Fruit fly (Drosophila melanogaster) whole organism, embryonic: ENCODE results near the gene Snup.

Experiments
- Bgb ChIP-seq: fragments of 200-800 bp; sonication (Bioruptor generic); IDR thresholded peaks from 2 replicates; pipeline ENCODE4 v1.3.6; 2022; ENCODE audit warnings: missing biosample characterization, missing genetic modification characterization; ENCODE audit not compliant: partially characterized antibody
- C15 ChIP-seq: fragments of 200-800 bp; sonication (Bioruptor generic); IDR thresholded peaks from 3 replicates; pipeline ENCODE4 v1.3.6; 2022; ENCODE audit warnings: missing biosample characterization, missing genetic modification characterization
- CG11247 ChIP-seq: fragments of 200-800 bp; sonication (Bioruptor generic); IDR thresholded peaks from 2 replicates; pipeline ENCODE4 v1.3.6; 2022; ENCODE audit warnings: missing biosample characterization, missing genetic modification characterization
- CG11504 ChIP-seq: fragments of 200-800 bp; sonication (Bioruptor generic); optimal IDR thresholded peaks from 3 replicates; lab custom pipeline; 2019; ENCODE audit warnings: missing biosample characterization, mild to moderate bottlenecking, missing genetic modification characterization, moderate library complexity
- CG13296 ChIP-seq: fragments of 200-800 bp; sonication (Bioruptor generic); optimal IDR thresholded peaks from 3 replicates; lab custom pipeline; 2018; ENCODE audit warnings: missing biosample characterization, mild to moderate bottlenecking, missing genetic modification characterization
- CG1832 ChIP-seq: fragments of 200-800 bp; sonication (Bioruptor generic); optimal IDR thresholded peaks from 2 replicates; lab custom pipeline; 2017; ENCODE audit warnings: missing biosample characterization, mild to moderate bottlenecking, missing genetic modification characterization, inconsistent platforms
- CG31224 ChIP-seq: fragments of 200-800 bp; sonication (Bioruptor generic); IDR thresholded peaks from 2 replicates; pipeline ENCODE4 v1.3.6; 2022; ENCODE audit warnings: missing biosample characterization, missing genetic modification characterization
- CG32772 ChIP-seq: fragments of 200-800 bp; sonication (Bioruptor generic); IDR thresholded peaks from 2 replicates; pipeline ENCODE4 v1.3.6; 2022; ENCODE audit warnings: missing biosample characterization, missing genetic modification characterization
- CG3281 ChIP-seq: fragments of 200-800 bp; sonication (Bioruptor generic); optimal IDR thresholded peaks from 3 replicates; lab custom pipeline; 2017; ENCODE audit warnings: missing biosample characterization, mild to moderate bottlenecking, missing genetic modification characterization
- CG3407 ChIP-seq: fragments of 200-800 bp; sonication (Bioruptor generic); optimal IDR thresholded peaks from 2 replicates; lab custom pipeline; 2018; ENCODE audit warnings: missing biosample characterization, mild to moderate bottlenecking, missing genetic modification characterization
- CG4282 ChIP-seq: fragments of 200-800 bp; sonication (Bioruptor generic); optimal IDR thresholded peaks from 2 replicates; lab custom pipeline; 2016; ENCODE audit warnings: missing biosample characterization, missing genetic modification characterization
- CG43689 ChIP-seq: fragments of 200-800 bp; sonication (Bioruptor generic); IDR thresholded peaks from 2 replicates; pipeline ENCODE4 v1.3.6; 2022; ENCODE audit warnings: missing biosample characterization, missing genetic modification characterization
- CG6272 ChIP-seq: fragments of 200-800 bp; sonication (Bioruptor generic); IDR thresholded peaks from 2 replicates; pipeline ENCODE4 v1.3.6; 2022; ENCODE audit warnings: missing biosample characterization, missing genetic modification characterization
- CG7357 ChIP-seq: fragments of 200-800 bp; sonication (Bioruptor generic); IDR thresholded peaks from 3 replicates; pipeline ENCODE4 v1.3.6; 2022; ENCODE audit warnings: missing biosample characterization, missing genetic modification characterization
- CG7786 ChIP-seq: fragments of 200-800 bp; sonication (Bioruptor generic); optimal IDR thresholded peaks from 2 replicates; lab custom pipeline; 2016; ENCODE audit warnings: missing biosample characterization, missing genetic modification characterization
- CG8281 ChIP-seq: fragments of 200-800 bp; sonication (Bioruptor generic); optimal IDR thresholded peaks from 2 replicates; lab custom pipeline; 2018; ENCODE audit warnings: missing biosample characterization, mild to moderate bottlenecking, missing genetic modification characterization, moderate library complexity
- CG8478 ChIP-seq: fragments of >200 bp; optimal IDR thresholded peaks from 2 replicates; lab custom pipeline; 2018
- CG9797 ChIP-seq: fragments of 200-800 bp; sonication (Bioruptor generic); optimal IDR thresholded peaks from 3 replicates; lab custom pipeline; 2018; ENCODE audit warnings: missing biosample characterization, mild to moderate bottlenecking, missing genetic modification characterization
- CTCF ChIP-seq: fragments of 200-800 bp; sonication (Bioruptor generic); optimal IDR thresholded peaks from 2 replicates; lab custom pipeline; 2017; ENCODE audit warnings: missing biosample characterization, mild to moderate bottlenecking, missing genetic modification characterization, moderate library complexity
- Deaf1 ChIP-seq: fragments of 200-800 bp; optimal IDR thresholded peaks from 3 replicates; lab custom pipeline; 2019; ENCODE audit warnings: missing biosample characterization, mild to moderate bottlenecking, missing genetic modification characterization, moderate library complexity
- Dip3 ChIP-seq: fragments of 200-800 bp; sonication (Bioruptor generic); optimal IDR thresholded peaks from 3 replicates; lab custom pipeline; 2016; ENCODE audit warnings: missing biosample characterization, missing genetic modification characterization
- Ets65A ChIP-seq: fragments of 200-800 bp; sonication (Bioruptor generic); peaks from one replicate; lab custom pipeline; 2016; ENCODE audit warnings: missing biosample characterization, missing genetic modification characterization
- Fer2 ChIP-seq: fragments of 200-800 bp; sonication (Bioruptor generic); optimal IDR thresholded peaks from 2 replicates; lab custom pipeline; 2018; ENCODE audit warnings: missing biosample characterization, mild to moderate bottlenecking, missing genetic modification characterization, moderate library complexity
- Gug ChIP-seq: fragments of 200-800 bp; sonication (Bioruptor generic); IDR thresholded peaks from 4 replicates; pipeline ENCODE4 v1.3.6; 2022; ENCODE audit warnings: missing biosample characterization, missing genetic modification characterization
- HmgZ ChIP-seq: fragments of 200-800 bp; sonication (Bioruptor generic); optimal IDR thresholded peaks from 2 replicates; lab custom pipeline; 2018; ENCODE audit warnings: missing biosample characterization, mild to moderate bottlenecking, missing genetic modification characterization
- Hr39 ChIP-seq: fragments of >200 bp; optimal IDR thresholded peaks from 2 replicates; lab custom pipeline; 2017
- Lhr ChIP-seq: fragments of 200-800 bp; sonication (Bioruptor generic); optimal IDR thresholded peaks from 3 replicates; lab custom pipeline; 2017; ENCODE audit warnings: mild to moderate bottlenecking, missing biosample characterization, missing genetic modification reagents, missing genetic modification characterization
- MBD-R2 ChIP-seq: fragments of 200-800 bp; sonication (Bioruptor generic); IDR thresholded peaks from 2 replicates; pipeline ENCODE4 v1.3.6; 2022; ENCODE audit warnings: missing biosample characterization, missing genetic modification characterization
- NfI ChIP-seq: fragments of 200-800 bp; sonication (Bioruptor generic); optimal IDR thresholded peaks from 3 replicates; lab custom pipeline; 2018; ENCODE audit warnings: missing biosample characterization, mild to moderate bottlenecking, missing genetic modification characterization, moderate library complexity
- Ptx1 ChIP-seq: fragments of 200-800 bp; sonication (Bioruptor generic); IDR thresholded peaks from 2 replicates; pipeline ENCODE4 v1.3.6; 2022; ENCODE audit warnings: missing biosample characterization, missing genetic modification characterization
- Ravus ChIP-seq: fragments of 200-800 bp; sonication (Bioruptor generic); IDR thresholded peaks from 2 replicates; pipeline ENCODE4 v1.3.6; 2022; ENCODE audit warnings: missing biosample characterization, missing genetic modification characterization
- Rx ChIP-seq: fragments of 200-800 bp; sonication (Bioruptor generic); IDR thresholded peaks from 2 replicates; pipeline ENCODE4 v1.3.6; 2022; ENCODE audit warnings: missing biosample characterization, missing genetic modification characterization
- Sox100B ChIP-seq: fragments of 200-800 bp; sonication (Bioruptor generic); optimal IDR thresholded peaks from 3 replicates; lab custom pipeline; 2018; ENCODE audit warnings: missing biosample characterization, mild to moderate bottlenecking, missing genetic modification characterization
- Tbp ChIP-seq: fragments of >200 bp; optimal IDR thresholded peaks from 2 replicates; lab custom pipeline; 2018; ENCODE audit warnings: missing biosample characterization, missing genetic modification characterization
- amos ChIP-seq: fragments of 200-800 bp; sonication (Bioruptor generic); IDR thresholded peaks from 2 replicates; pipeline ENCODE4 v1.3.6; 2022; ENCODE audit warnings: missing biosample characterization, missing genetic modification characterization; ENCODE audit not compliant: partially characterized antibody
- ash1 ChIP-seq: fragments of 200-800 bp; sonication (Bioruptor generic); optimal IDR thresholded peaks from 2 replicates; lab custom pipeline; 2018; ENCODE audit warnings: missing biosample characterization, mild to moderate bottlenecking, missing genetic modification characterization
- bowl ChIP-seq: fragments of 200-800 bp; sonication (Bioruptor generic); IDR thresholded peaks from 2 replicates; pipeline ENCODE4 v1.3.6; 2022; ENCODE audit warnings: missing biosample characterization, missing genetic modification characterization
- gcm2 ChIP-seq: fragments of 200-800 bp; sonication (Bioruptor generic); optimal IDR thresholded peaks from 2 replicates; lab custom pipeline; 2016; ENCODE audit warnings: missing biosample characterization, missing genetic modification characterization
- maf-S ChIP-seq: fragments of 200-800 bp; sonication (Bioruptor generic); optimal IDR thresholded peaks from 2 replicates; lab custom pipeline; 2016; ENCODE audit warnings: missing biosample characterization, missing genetic modification characterization
- mirr ChIP-seq: fragments of 200-800 bp; sonication (Bioruptor generic); optimal IDR thresholded peaks from 3 replicates; lab custom pipeline; 2018; ENCODE audit warnings: missing biosample characterization, mild to moderate bottlenecking, missing genetic modification characterization
- odd ChIP-seq: fragments of 200-800 bp; sonication (Bioruptor generic); optimal IDR thresholded peaks from 2 replicates; lab custom pipeline; 2017; ENCODE audit warnings: missing biosample characterization, mild to moderate bottlenecking, missing genetic modification characterization
- ro ChIP-seq: fragments of 200-800 bp; sonication (Bioruptor generic); IDR thresholded peaks from 2 replicates; pipeline ENCODE4 v1.3.6; 2022; ENCODE audit warnings: missing biosample characterization, missing genetic modification characterization
- so ChIP-seq: fragments of 200-800 bp; sonication (Bioruptor generic); IDR thresholded peaks from 3 replicates; pipeline ENCODE4 v1.3.6; 2022; ENCODE audit warnings: missing biosample characterization, missing genetic modification characterization
- ssp ChIP-seq: fragments of 200-800 bp; sonication (Bioruptor generic); IDR thresholded peaks from 2 replicates; pipeline ENCODE4 v1.3.6; 2022; ENCODE audit warnings: missing biosample characterization, missing genetic modification characterization
- tgo ChIP-seq: fragments of 200-800 bp; sonication (Bioruptor generic); IDR thresholded peaks from 3 replicates; pipeline ENCODE4 v1.3.6; 2022; ENCODE audit warnings: missing biosample characterization, missing genetic modification characterization
- toy ChIP-seq: fragments of 200-800 bp; sonication (Bioruptor generic); IDR thresholded peaks from 2 replicates; pipeline ENCODE4 v1.3.6; 2022; ENCODE audit warnings: missing biosample characterization, missing genetic modification characterization
- ttk ChIP-seq: fragments of 200-800 bp; sonication (Bioruptor generic); IDR thresholded peaks from 2 replicates; pipeline ENCODE4 v2.1.2; 2022; ENCODE audit warnings: missing biosample characterization, missing genetic modification characterization
- unc-4 ChIP-seq: fragments of 200-800 bp; sonication (Bioruptor generic); IDR thresholded peaks from 2 replicates; pipeline ENCODE4 v1.3.6; 2022; ENCODE audit warnings: missing biosample characterization, missing genetic modification characterization; ENCODE audit not compliant: partially characterized antibody
- vnd ChIP-seq: fragments of 200-800 bp; sonication (Bioruptor generic); IDR thresholded peaks from 3 replicates; pipeline ENCODE4 v1.3.6; 2022; ENCODE audit warnings: missing biosample characterization, missing genetic modification characterization; ENCODE audit not compliant: partially characterized antibody

Snup gene

DNA sequence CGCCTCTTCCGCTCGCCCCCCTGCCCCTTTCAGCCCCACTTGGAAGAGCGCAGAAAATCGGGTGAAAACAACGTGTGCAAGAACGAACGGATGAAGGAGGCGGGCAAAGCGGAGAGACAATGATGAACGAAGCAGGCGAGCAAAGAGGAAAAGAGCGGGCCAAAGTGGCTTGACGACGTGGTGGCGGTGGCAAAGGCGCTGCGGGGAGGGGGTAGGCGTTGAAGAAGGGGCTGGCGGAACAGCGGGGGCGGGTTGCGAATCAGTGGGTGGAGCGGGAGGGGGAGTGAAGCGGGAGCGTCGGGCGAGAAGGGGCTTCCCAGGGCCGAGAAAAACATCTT lies 19.2 kb upstream of the Snup start (continued):
- TF ChIP-seq ttk (GFP tag; lab: Robert Waterston, UW), result 0 out of 2 replicates have a peak, but pooled peaks have one; percentile 11
- TF ChIP-seq Deaf1 (tag; lab: Kevin White, UChicago), result peak; percentile 28
- peak; percentile 22 for TF ChIP-seq mirr (GFP tag; lab: Kevin White, UChicago)
- no peak for TF ChIP-seq gcm2
- TF ChIP-seq amos (GFP tag; lab: Robert Waterston, UW), result peak; percentile 26; the same call in 1 of the 2 replicates
- 0 out of 2 replicates have a peak, but pooled peaks have one; percentile 21 for TF ChIP-seq CG31224 (GFP tag; lab: Robert Waterston, UW)

DNA sequence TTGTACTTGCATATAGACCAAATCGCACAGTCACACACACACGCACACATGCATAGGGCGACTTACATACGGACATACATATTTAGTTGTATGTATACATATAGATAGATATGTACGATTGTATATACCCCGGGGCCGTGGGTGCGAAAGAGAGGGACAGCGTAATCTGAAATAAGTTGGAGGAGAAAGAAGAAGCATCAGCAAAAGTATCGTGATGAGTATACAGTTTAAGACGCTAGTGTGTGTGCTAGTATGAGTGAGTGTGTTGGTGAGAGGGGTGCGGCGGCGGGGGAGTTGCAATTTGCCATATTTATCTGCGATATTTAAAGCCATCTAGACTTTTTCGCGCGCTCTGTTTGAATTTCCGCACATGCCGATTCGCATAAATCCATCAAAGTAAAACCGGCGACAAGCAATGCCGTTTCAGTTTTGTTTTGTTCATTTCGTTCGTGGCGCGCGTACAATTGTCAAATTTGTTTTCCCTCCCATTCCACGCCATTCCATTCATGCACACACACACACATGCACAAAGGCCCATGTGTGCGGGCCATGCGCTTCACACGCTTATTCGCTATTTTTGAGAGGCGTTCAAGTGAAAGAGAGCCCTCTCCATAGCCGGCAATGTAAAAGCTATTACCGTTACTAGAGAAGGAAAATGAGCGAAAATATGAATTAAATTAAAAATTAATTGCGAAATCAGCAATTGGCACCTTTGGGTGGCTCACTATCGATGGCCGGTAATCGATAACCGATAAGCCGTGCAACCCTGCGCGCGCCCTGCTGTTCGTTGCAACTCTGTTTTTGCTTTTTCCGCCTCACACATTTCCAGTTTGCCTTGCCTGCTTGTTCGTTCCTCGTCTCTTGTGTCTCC lies 16.7 kb upstream of the Snup start:
- TF ChIP-seq ro (GFP tag; lab: Robert Waterston, UW), result no peak
- no peak; the same call in 1 of the 2 replicates for TF ChIP-seq bowl (GFP tag; lab: Robert Waterston, UW)
- peak; percentile 50 for TF ChIP-seq CG8281
- TF ChIP-seq CG8478, result peak; percentile 72
- peak; percentile 80 for TF ChIP-seq vnd (GFP tag; lab: Robert Waterston, UW)
- TF ChIP-seq ssp (GFP tag; lab: Robert Waterston, UW), result peak; percentile 52
- peak; percentile 68 for TF ChIP-seq CG11504 (tag; lab: Kevin White, UChicago)
- peak; percentile 86 for TF ChIP-seq Sox100B (GFP tag; lab: Kevin White, UChicago)
- TF ChIP-seq Tbp (GFP tag; lab: Kevin White, UChicago), result peak; percentile 5
- peak; percentile 56; the same call in 1 of the 2 replicates for TF ChIP-seq CG32772 (GFP tag; lab: Robert Waterston, UW)
- no peak for TF ChIP-seq CG6272 (GFP tag; lab: Robert Waterston, UW)
- TF ChIP-seq ash1 (GFP tag; lab: Kevin White, UChicago), result peak; percentile 90
- no peak for TF ChIP-seq Hr39 (lab: Kevin White, UChicago)
- TF ChIP-seq Dip3 (GFP tag; lab: Kevin White, UChicago), result peak; percentile 70
- no peak for TF ChIP-seq CG7357
- TF ChIP-seq Gug, result 0 out of 4 replicates have a peak, but pooled peaks have one; percentile 33
- no peak for TF ChIP-seq CG4282
- TF ChIP-seq HmgZ, result peak; percentile 75
- TF ChIP-seq CG7786, result peak; percentile 50
- TF ChIP-seq CG3281, result peak; percentile 91
- TF ChIP-seq Fer2 (tag; lab: Kevin White, UChicago), result peak; percentile 81
- peak; percentile 74 for TF ChIP-seq Rx (GFP tag; lab: Robert Waterston, UW)
- TF ChIP-seq CG11247, result peak; percentile 82
- peak; percentile 98 for TF ChIP-seq Ets65A
- 0 out of 2 replicates have a peak, but pooled peaks have one; percentile 45 for TF ChIP-seq CG43689 (GFP tag; lab: Robert Waterston, UW)
- peak; percentile 93 for TF ChIP-seq odd
- TF ChIP-seq so (GFP tag; lab: Robert Waterston, UW), result peak; percentile 86; the same call in 2 of the 3 replicates
- TF ChIP-seq Lhr (GFP tag; lab: Kevin White, UChicago), result no peak
- TF ChIP-seq toy, result peak; percentile 64; the same call in 1 of the 2 replicates
- TF ChIP-seq CTCF (GFP tag; lab: Kevin White, UChicago), result peak; percentile 64
- TF ChIP-seq maf-S, result peak; percentile 68
- peak; percentile 93 for TF ChIP-seq CG13296 (GFP tag; lab: Kevin White, UChicago)
- peak; percentile 92 for TF ChIP-seq NfI
- TF ChIP-seq CG3407 (GFP tag; lab: Kevin White, UChicago), result peak; percentile 82
- TF ChIP-seq tgo (GFP tag; lab: Robert Waterston, UW), result peak; percentile 68
- TF ChIP-seq CG1832 (GFP tag; lab: Kevin White, UChicago), result peak; percentile 42
- TF ChIP-seq Ptx1 (GFP tag; lab: Robert Waterston, UW), result peak; percentile 64
- peak; percentile 50; the same call in 1 of the 3 replicates for TF ChIP-seq C15 (GFP tag; lab: Robert Waterston, UW)
- peak; percentile 67 for TF ChIP-seq MBD-R2 (GFP tag; lab: Robert Waterston, UW)
- TF ChIP-seq CG9797 (GFP tag; lab: Kevin White, UChicago), result peak; percentile 54
- TF ChIP-seq Ravus, result no peak
- peak; percentile 76 for TF ChIP-seq unc-4 (GFP tag; lab: Robert Waterston, UW)
- peak; percentile 86 for TF ChIP-seq Bgb (GFP tag; lab: Robert Waterston, UW)
